Worm (Caenorhabditis elegans) whole organism, early embryonic: ENCODE measurements around the gene Y57G11C.46.

ENCODE experiments used
- ama-1 ChIP-seq: fragments of 150-350 bp; optimal IDR thresholded peaks from 2 replicates; lab custom pipeline; 2014
- tbx-37 ChIP-seq: fragments of 200-800 bp; sonication (Bioruptor generic); conservative IDR thresholded peaks from 2 replicates; pipeline ENCODE4 v1.3.6; 2022; ENCODE audit warnings: missing genetic modification reagents, missing genetic modification characterization, missing compliant biosample characterization

DNA sequence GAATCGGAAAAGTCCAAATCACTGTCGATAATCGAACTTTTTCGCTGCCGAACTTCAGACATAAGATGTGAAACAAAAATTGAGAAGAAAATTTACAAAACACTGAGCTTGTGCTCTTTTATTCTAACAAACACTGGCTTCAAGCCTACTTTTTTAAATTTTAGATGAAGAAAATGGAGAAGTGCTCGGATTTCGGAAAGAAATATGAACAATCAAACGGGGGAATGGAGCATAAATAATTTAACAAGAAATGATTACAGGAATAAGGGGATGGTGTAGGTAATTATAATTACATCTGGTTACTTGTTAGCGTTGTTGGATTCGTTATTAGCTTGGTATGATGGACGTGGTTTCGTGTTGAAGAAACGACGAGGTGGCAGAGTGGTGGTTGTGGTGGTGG lies 44.9 kb downstream of the Y57G11C.46 start, which contains the start of gene degl-1:
- TF ChIP-seq ama-1 (lab: Kevin White, UChicago) (no peak), tbx-37 (GFP tag; lab: Robert Waterston, UW) (no peak)
